Worm (Caenorhabditis elegans) whole organism, L3 larva: ENCODE data around the gene C03E10.3.

Source experiments
- fkh-10 ChIP-seq: sonication (generic microtip); optimal IDR thresholded peaks from 2 replicates; lab custom pipeline; 2017; ENCODE audit warnings: missing biosample characterization, missing genetic modification reagents, missing genetic modification characterization
- jun-1 ChIP-seq: fragments of 150-350 bp; optimal IDR thresholded peaks from 2 replicates; lab custom pipeline; 2014; ENCODE audit warnings: missing biosample characterization, missing genetic modification reagents, missing genetic modification characterization
- lin-15B ChIP-seq: fragments of 150-350 bp; optimal IDR thresholded peaks from 2 replicates; lab custom pipeline; 2014; ENCODE audit warnings: missing biosample characterization, missing genetic modification characterization
- nhr-76 ChIP-seq: fragments of 150-350 bp; sonication (generic microtip); optimal IDR thresholded peaks from 5 replicates; lab custom pipeline; 2014; ENCODE audit warnings: missing biosample characterization, missing genetic modification characterization
- ztf-4 ChIP-seq: fragments of 150-350 bp; optimal IDR thresholded peaks from 2 replicates; lab custom pipeline; 2014; ENCODE audit warnings: missing biosample characterization, missing genetic modification characterization

DNA sequence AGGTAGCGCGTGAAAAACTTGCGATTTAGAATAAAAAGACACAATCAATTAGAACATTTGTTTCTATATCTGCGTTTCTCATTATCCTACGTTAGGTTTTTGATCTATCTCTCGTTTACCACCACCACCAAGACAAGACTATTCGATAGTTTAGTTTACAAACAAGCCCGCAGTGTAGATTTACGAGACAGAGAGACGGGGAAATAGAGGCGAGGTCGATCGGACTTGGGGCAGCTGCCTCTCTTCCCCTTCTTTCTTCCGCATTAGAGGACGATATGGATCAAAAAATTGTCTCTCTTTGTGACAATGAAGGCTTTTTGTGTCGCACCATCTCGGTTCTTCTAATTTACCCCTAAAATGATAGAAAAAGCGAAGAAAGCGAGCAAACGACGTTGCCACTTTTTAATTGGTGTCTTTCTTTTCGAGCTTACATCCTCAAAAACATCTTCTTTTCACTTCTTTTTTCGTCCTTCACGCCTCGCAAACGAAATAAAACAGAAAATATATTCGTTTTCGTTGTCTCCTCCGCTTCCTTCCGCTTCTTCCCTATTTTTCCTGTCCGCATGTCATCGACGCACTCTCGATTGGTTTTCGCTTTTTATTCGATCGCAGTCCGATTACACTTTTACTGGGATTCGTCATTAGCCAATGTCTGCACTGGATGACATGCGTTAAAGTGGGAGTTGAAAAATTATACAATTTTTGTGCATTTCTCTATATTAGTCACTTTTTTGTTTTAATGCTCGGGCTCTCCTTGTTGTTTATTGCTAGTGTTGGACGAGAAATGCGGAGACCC, 4.6 kb upstream of the C03E10.3 start:
- TF ChIP-seq jun-1 (no peak), fkh-10 (GFP tag; lab: Kevin White, UChicago) (no peak), lin-15B (tag; lab: Kevin White, UChicago) (no peak), nhr-76 (tag; lab: Kevin White, UChicago) (no peak), ztf-4 (tag; lab: Kevin White, UChicago) (no peak)
